Worm (Caenorhabditis elegans) whole organism, L1 larva: Measurements from ENCODE around the gene nhr-4.

ENCODE experiments used
- ama-1 ChIP-seq: fragments of 150-350 bp; optimal IDR thresholded peaks from 2 replicates; lab custom pipeline; 2014
- jun-1 ChIP-seq: fragments of 150-350 bp; optimal IDR thresholded peaks from 2 replicates; lab custom pipeline; 2014; ENCODE audit warnings: missing biosample characterization, missing genetic modification reagents, missing genetic modification characterization
- nhr-12 ChIP-seq: sonication (generic microtip); optimal IDR thresholded peaks from 2 replicates; lab custom pipeline; 2017; ENCODE audit warnings: missing biosample characterization, missing genetic modification characterization
- nhr-237 ChIP-seq: fragments of 150-350 bp; optimal IDR thresholded peaks from 2 replicates; lab custom pipeline; 2014; ENCODE audit warnings: missing biosample characterization, missing genetic modification characterization
- nhr-76 ChIP-seq: sonication (generic microtip); optimal IDR thresholded peaks from 2 replicates; lab custom pipeline; 2017; ENCODE audit warnings: missing biosample characterization, missing genetic modification characterization
- pqm-1 ChIP-seq: sonication (generic microtip); optimal IDR thresholded peaks from 3 replicates; lab custom pipeline; 2017; ENCODE audit warnings: missing biosample characterization, missing genetic modification characterization
- unc-62 ChIP-seq: fragments of 150-350 bp; optimal IDR thresholded peaks from 2 replicates; lab custom pipeline; 2014; ENCODE audit warnings: missing biosample characterization, missing genetic modification reagents, missing genetic modification characterization

ce11 chrIV:9903608-9904007 is 24.5 kb downstream of the nhr-4 start, which contains the start of gene best-13:
- TF ChIP-seq nhr-237 (tag; lab: Kevin White, UChicago) (no peak), unc-62 (no peak), pqm-1 (no peak), nhr-12 (tag; lab: Kevin White, UChicago) (no peak), nhr-76 (tag; lab: Kevin White, UChicago) (no peak), jun-1 (tag; lab: Kevin White, UChicago) (no peak), ama-1 (lab: Kevin White, UChicago) (no peak)
